Worm (Caenorhabditis elegans) whole organism, mixed stage, embryonic: ENCODE data around the gene K11D12.6.
A peak's percentile ranks its signal among the peaks of the same experiment; 100 is the strongest.

ENCODE experiments used
- M03D4.4 ChIP-seq: sonication (generic microtip); optimal IDR thresholded peaks from 2 replicates; lab custom pipeline; 2017; ENCODE audit warnings: mild to moderate bottlenecking, missing genetic modification characterization, missing compliant biosample characterization
- bed-3 ChIP-seq: fragments of 200-800 bp; sonication (Bioruptor generic); optimal IDR thresholded peaks from 3 replicates; lab custom pipeline; 2018; ENCODE audit warnings: mild to moderate bottlenecking, missing genetic modification characterization, moderate library complexity, missing compliant biosample characterization
- blmp-1 ChIP-seq: fragments of 150-350 bp; optimal IDR thresholded peaks from 2 replicates; lab custom pipeline; 2014; ENCODE audit warnings: missing biosample characterization, missing genetic modification characterization
- ceh-39 ChIP-seq: fragments of 150-350 bp; optimal IDR thresholded peaks from 2 replicates; lab custom pipeline; 2014; ENCODE audit warnings: missing biosample characterization, missing genetic modification characterization
- ceh-43 ChIP-seq: fragments of 200-800 bp; sonication (Bioruptor generic); optimal IDR thresholded peaks from 2 replicates; lab custom pipeline; 2018; ENCODE audit warnings: mild to moderate bottlenecking, missing genetic modification characterization, moderate library complexity, missing compliant biosample characterization
- ceh-83 ChIP-seq: fragments of 200-800 bp; sonication (Bioruptor generic); optimal IDR thresholded peaks from 2 replicates; lab custom pipeline; 2018; ENCODE audit warnings: mild to moderate bottlenecking, missing genetic modification characterization, missing compliant biosample characterization
- ces-1 ChIP-seq: fragments of 150-350 bp; optimal IDR thresholded peaks from 2 replicates; lab custom pipeline; 2014; ENCODE audit warnings: missing biosample characterization, missing genetic modification reagents, missing genetic modification characterization
- cnd-1 ChIP-seq: fragments of 200-800 bp; sonication (Bioruptor generic); optimal IDR thresholded peaks from 2 replicates; lab custom pipeline; 2018; ENCODE audit warnings: mild to moderate bottlenecking, missing genetic modification characterization, missing compliant biosample characterization
- drap-1 ChIP-seq: fragments of 200-800 bp; sonication (Bioruptor generic); optimal IDR thresholded peaks from 3 replicates; lab custom pipeline; 2018; ENCODE audit warnings: mild to moderate bottlenecking, missing genetic modification characterization, missing compliant biosample characterization
- elt-1 ChIP-seq: sonication (generic microtip); optimal IDR thresholded peaks from 2 replicates; lab custom pipeline; 2017; ENCODE audit warnings: missing genetic modification characterization, mild to moderate bottlenecking, missing compliant biosample characterization, antibody characterized with exemption, moderate library complexity, borderline replicate concordance; ENCODE audit not compliant: insufficient read depth
- elt-3 ChIP-seq: fragments of 150-350 bp; optimal IDR thresholded peaks from 2 replicates; lab custom pipeline; 2014; ENCODE audit warnings: missing biosample characterization, missing genetic modification characterization
- ham-2 ChIP-seq: fragments of 200-800 bp; sonication (Bioruptor generic); optimal IDR thresholded peaks from 2 replicates; lab custom pipeline; 2018; ENCODE audit warnings: mild to moderate bottlenecking, missing genetic modification characterization, missing compliant biosample characterization
- lin-13 ChIP-seq: fragments of 150-350 bp; optimal IDR thresholded peaks from 2 replicates; lab custom pipeline; 2014; ENCODE audit warnings: missing biosample characterization, missing genetic modification characterization
- lin-32 ChIP-seq: fragments of 200-800 bp; sonication (Bioruptor generic); optimal IDR thresholded peaks from 2 replicates; lab custom pipeline; 2018; ENCODE audit warnings: mild to moderate bottlenecking, missing genetic modification characterization, missing compliant biosample characterization
- lsy-2 ChIP-seq: fragments of 150-350 bp; optimal IDR thresholded peaks from 2 replicates; lab custom pipeline; 2014; ENCODE audit warnings: missing biosample characterization, missing genetic modification characterization
- mab-5 ChIP-seq: fragments of 150-350 bp; optimal IDR thresholded peaks from 2 replicates; lab custom pipeline; 2014; ENCODE audit warnings: missing biosample characterization, missing genetic modification characterization
- mep-1 ChIP-seq: fragments of 150-350 bp; optimal IDR thresholded peaks from 2 replicates; lab custom pipeline; 2017; ENCODE audit warnings: missing biosample characterization, missing genetic modification reagents, missing genetic modification characterization, inconsistent platforms
- mls-2 ChIP-seq: sonication (generic microtip); optimal IDR thresholded peaks from 2 replicates; lab custom pipeline; 2016; ENCODE audit warnings: mild to moderate bottlenecking, missing genetic modification characterization, moderate library complexity, missing compliant biosample characterization
- nhr-12 ChIP-seq: fragments of 150-350 bp; optimal IDR thresholded peaks from 2 replicates; lab custom pipeline; 2014; ENCODE audit warnings: missing biosample characterization, missing genetic modification characterization
- nhr-2 ChIP-seq: fragments of 150-350 bp; optimal IDR thresholded peaks from 2 replicates; lab custom pipeline; 2014; ENCODE audit warnings: missing biosample characterization, missing genetic modification characterization
- nhr-237 ChIP-seq: fragments of 150-350 bp; optimal IDR thresholded peaks from 2 replicates; lab custom pipeline; 2014; ENCODE audit warnings: missing biosample characterization, missing genetic modification characterization
- nhr-28 ChIP-seq: fragments of 150-350 bp; optimal IDR thresholded peaks from 2 replicates; lab custom pipeline; 2014; ENCODE audit warnings: missing biosample characterization, missing genetic modification characterization
- sem-2 ChIP-seq: fragments of 200-800 bp; sonication (Bioruptor generic); optimal IDR thresholded peaks from 2 replicates; lab custom pipeline; 2018; ENCODE audit warnings: mild to moderate bottlenecking, missing genetic modification characterization, missing compliant biosample characterization
- sptf-1 ChIP-seq: sonication (generic microtip); optimal IDR thresholded peaks from 2 replicates; lab custom pipeline; 2017; ENCODE audit warnings: mild to moderate bottlenecking, missing genetic modification characterization, moderate library complexity, missing compliant biosample characterization
- tbx-8 ChIP-seq: fragments of 200-800 bp; sonication (Bioruptor generic); optimal IDR thresholded peaks from 2 replicates; lab custom pipeline; 2018; ENCODE audit warnings: mild to moderate bottlenecking, missing genetic modification characterization, moderate library complexity, missing compliant biosample characterization
- unc-120 ChIP-seq: sonication (generic microtip); optimal IDR thresholded peaks from 2 replicates; lab custom pipeline; 2017; ENCODE audit warnings: missing genetic modification characterization, missing compliant biosample characterization; ENCODE audit not compliant: poor library complexity, severe bottlenecking
- unc-39 ChIP-seq: fragments of 150-350 bp; optimal IDR thresholded peaks from 2 replicates; lab custom pipeline; 2014; ENCODE audit warnings: missing biosample characterization, missing genetic modification characterization
- unc-62 ChIP-seq: fragments of 150-350 bp; optimal IDR thresholded peaks from 2 replicates; lab custom pipeline; 2014; ENCODE audit warnings: missing biosample characterization, missing genetic modification reagents, missing genetic modification characterization
- zip-8 ChIP-seq: fragments of 150-350 bp; optimal IDR thresholded peaks from 2 replicates; lab custom pipeline; 2014; ENCODE audit warnings: missing biosample characterization, missing genetic modification characterization
- ztf-11 ChIP-seq: fragments of 150-350 bp; optimal IDR thresholded peaks from 2 replicates; lab custom pipeline; 2014; ENCODE audit warnings: missing biosample characterization, missing genetic modification characterization

The K11D12.6 gene

DNA sequence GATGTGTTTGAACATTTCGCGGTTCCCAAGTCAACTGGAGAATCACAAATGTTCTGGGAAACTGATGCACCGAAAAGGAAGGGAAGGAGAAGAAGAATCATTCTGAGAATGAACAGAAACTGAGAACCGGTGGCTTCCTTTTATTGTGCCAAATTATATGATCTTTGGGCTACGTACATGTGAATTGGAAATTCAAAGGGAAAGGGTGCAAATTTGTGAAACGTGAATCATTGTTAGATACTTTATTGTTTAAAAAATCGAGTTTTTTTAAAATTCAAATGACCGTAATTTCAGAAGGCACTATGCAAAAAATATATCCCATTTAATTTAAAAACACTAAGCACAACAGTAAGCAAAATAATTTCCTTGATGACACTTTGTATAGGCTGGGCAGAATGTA, at the start of gene K11D12.6:
K11D12.6 (minus strand) TSS at position 101 of the 400 bp plus-strand sequence.
- TF ChIP-seq unc-39 (tag; lab: Kevin White, UChicago) (no peak), unc-62 (GFP tag; lab: Kevin White, UChicago) (no peak)

DNA sequence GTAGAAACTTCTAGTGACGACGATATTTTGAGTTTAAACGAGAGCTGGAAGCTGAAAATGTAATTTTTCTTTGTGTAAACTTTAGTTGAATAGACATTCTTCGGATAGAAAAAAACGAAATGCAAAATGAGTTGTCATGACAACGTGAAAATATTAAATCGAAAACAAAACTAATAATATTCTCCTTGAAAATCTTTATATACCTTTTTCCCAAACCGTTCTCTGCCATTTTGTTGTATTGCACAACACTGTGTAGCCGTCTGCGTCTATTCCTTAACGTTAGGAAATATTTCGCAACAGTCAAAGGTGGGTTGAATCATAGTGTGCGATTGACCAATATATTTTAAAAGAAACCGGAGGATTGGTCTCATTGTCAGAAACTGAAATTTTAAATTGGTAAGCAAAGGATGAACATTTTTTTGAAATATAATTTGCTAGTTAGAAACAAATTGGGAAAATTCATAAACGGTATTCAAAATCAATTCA, 45.9 kb upstream of the K11D12.6 start, which contains the start of gene Y58A7A.3:
Y58A7A.3 (minus strand) TSS at position 51 of the 486 bp plus-strand sequence.
- TF ChIP-seq elt-3 (tag; lab: Kevin White, UChicago) (peak; percentile 86), tbx-8 (GFP tag; lab: Kevin White, UChicago) (no peak), zip-8 (tag; lab: Kevin White, UChicago) (peak; percentile 1), cnd-1 (tag; lab: Kevin White, UChicago) (no peak), lin-13 (no peak)
- TF ChIP-seq, all 35 proteins: peak for 2

DNA sequence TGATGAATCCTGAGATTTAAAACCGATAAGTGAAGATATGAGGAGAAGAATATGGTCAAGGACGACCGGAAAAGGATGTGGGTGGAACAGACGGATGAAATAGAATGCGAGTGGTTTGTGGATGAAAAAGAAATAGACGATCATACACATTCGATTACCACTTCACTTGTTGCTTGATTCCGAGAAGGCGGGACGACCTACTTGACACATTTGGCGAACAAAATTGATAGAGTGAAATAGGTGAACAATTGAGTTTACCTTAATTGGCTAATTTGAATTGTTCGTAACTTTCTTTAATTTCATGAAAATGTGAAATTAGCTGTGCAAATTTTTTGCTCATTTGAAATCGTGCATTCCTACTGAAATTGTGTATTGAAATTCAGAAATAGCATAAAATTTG, 37.1 kb upstream of the K11D12.6 start, which contains the start of gene Y58A7A.2:
Y58A7A.2 (minus strand) TSS at position 101 of the 400 bp plus-strand sequence.
- TF ChIP-seq unc-62 (GFP tag; lab: Kevin White, UChicago) = no peak
- TF ChIP-seq ces-1 (GFP tag; lab: Kevin White, UChicago) = no peak
- no peak for TF ChIP-seq unc-39 (tag; lab: Kevin White, UChicago)
- no peak for TF ChIP-seq ceh-39 (tag; lab: Kevin White, UChicago)
- no peak for TF ChIP-seq nhr-12
- TF ChIP-seq ceh-83 (GFP tag; lab: Kevin White, UChicago) = no peak
- TF ChIP-seq nhr-2 (tag; lab: Kevin White, UChicago) = no peak
- TF ChIP-seq elt-3 (tag; lab: Kevin White, UChicago) = no peak
- TF ChIP-seq nhr-28 (tag; lab: Kevin White, UChicago) = no peak
- TF ChIP-seq blmp-1 (tag; lab: Kevin White, UChicago) = no peak
- TF ChIP-seq cnd-1 (tag; lab: Kevin White, UChicago) = no peak
- TF ChIP-seq drap-1 (GFP tag; lab: Kevin White, UChicago) = no peak
- no peak for TF ChIP-seq nhr-237
- no peak for TF ChIP-seq mls-2 (tag; lab: Kevin White, UChicago)
- TF ChIP-seq sptf-1 = no peak
- no peak for TF ChIP-seq lin-13
- no peak for TF ChIP-seq lsy-2
- TF ChIP-seq elt-1 (tag; lab: Kevin White, UChicago) = no peak
- TF ChIP-seq tbx-8 (GFP tag; lab: Kevin White, UChicago) = no peak

DNA sequence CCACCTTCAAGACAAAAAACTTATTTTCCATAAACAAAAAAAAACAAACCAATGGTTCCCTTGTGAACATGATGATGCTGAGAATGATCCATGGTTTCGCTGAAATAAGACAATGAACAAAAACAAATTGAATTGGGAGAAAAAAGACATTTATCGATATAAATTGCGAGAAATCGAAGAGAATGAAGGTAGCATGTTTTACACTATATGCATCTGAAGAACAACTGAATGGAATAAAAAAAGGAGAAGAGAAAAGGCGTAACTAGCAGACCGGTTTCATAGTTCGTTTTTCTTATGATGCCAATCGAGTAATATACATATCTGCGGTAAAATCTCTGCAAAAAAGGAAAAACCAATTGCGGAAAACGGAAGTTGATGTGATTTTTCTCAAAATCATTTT, 34.5 kb upstream of the K11D12.6 start, which contains the start of gene Y58A7A.1:
Y58A7A.1 (minus strand) TSS at position 101 of the 400 bp plus-strand sequence.
- no peak for TF ChIP-seq lsy-2

DNA sequence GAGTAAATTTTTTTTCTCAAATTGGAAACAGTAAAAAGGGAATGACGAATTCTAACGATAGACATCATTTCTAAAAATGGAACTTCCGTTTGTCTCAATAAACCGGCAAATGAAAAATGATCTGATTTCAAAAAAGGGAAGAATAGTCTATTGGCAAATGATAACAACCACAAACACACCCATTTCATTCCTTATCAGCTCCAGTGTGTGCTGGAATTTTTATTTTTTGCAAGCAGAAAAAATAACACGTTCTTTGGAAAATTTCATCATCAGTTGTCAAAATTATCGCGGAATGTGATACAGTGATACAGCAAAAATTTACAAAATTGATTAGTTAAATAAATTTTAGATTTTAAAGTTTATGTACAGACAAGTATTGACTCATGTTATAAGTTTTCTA, 32.4 kb upstream of the K11D12.6 start:
- TF ChIP-seq ceh-43 (GFP tag; lab: Kevin White, UChicago) = no peak
- TF ChIP-seq lsy-2 = no peak
- no peak for TF ChIP-seq ces-1 (GFP tag; lab: Kevin White, UChicago)
- TF ChIP-seq nhr-2 (tag; lab: Kevin White, UChicago) = no peak
- TF ChIP-seq sem-2 = no peak
- TF ChIP-seq ztf-11 (tag; lab: Kevin White, UChicago) = no peak
- no peak for TF ChIP-seq bed-3 (GFP tag; lab: Kevin White, UChicago)
- no peak for TF ChIP-seq elt-1 (tag; lab: Kevin White, UChicago)
- no peak for TF ChIP-seq lin-32 (GFP tag; lab: Kevin White, UChicago)
- TF ChIP-seq mab-5 (tag; lab: Kevin White, UChicago) = no peak
- no peak for TF ChIP-seq zip-8 (tag; lab: Kevin White, UChicago)
- TF ChIP-seq nhr-28 (tag; lab: Kevin White, UChicago) = no peak
- TF ChIP-seq nhr-237 = no peak

DNA sequence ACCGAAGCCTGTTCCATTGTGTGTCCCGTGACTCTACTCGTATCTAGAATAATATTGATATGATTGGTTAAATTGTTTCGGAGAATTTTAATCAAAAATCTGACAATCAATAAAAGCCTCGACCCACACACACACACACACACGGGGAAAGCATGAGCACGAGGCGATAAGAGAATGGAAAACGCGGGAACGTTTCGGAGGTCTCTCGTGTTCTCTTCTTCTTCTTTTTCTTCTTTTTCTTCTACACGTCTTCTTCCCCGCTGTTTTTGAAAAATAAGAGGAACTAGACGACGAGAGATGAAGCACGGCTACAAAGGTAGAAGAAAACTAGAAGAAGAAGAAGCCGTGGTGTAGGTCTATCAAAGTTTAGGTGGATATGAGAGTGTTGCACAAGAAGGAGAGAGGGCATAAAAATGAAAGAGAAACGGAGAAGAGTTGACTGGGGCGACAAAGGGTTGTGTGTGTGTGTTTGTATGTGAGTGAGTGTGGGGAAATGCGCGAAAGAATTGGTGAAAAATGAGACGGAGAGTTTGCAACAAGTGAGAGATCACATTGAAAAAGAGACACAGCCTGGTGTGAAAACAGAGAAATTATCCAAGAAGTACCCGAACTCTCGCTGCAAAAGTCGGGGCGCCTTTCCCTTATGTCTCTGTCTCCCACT, 29.9 kb upstream of the K11D12.6 start, which contains the start of gene mlk-1:
mlk-1 (minus strand) TSS at position 51 of the 661 bp plus-strand sequence.
- peak; percentile 66 for TF ChIP-seq ham-2 (GFP tag; lab: Kevin White, UChicago)
- TF ChIP-seq bed-3 (GFP tag; lab: Kevin White, UChicago) = no peak
- TF ChIP-seq unc-39 (tag; lab: Kevin White, UChicago) = no peak
- peak; percentile 41 for TF ChIP-seq mls-2 (tag; lab: Kevin White, UChicago)
- peak; percentile 48 for TF ChIP-seq unc-120 (tag; lab: Kevin White, UChicago)
- peak; percentile 28 for TF ChIP-seq mep-1 (tag; lab: Kevin White, UChicago)
- TF ChIP-seq nhr-237 = peak; percentile 36
- no peak for TF ChIP-seq M03D4.4 (tag; lab: Kevin White, UChicago)
- peak; percentile 17 for TF ChIP-seq ces-1 (GFP tag; lab: Kevin White, UChicago)
